Worm (Caenorhabditis elegans) whole organism, dauer: Measurements from ENCODE around the gene D1086.5.

Experiments
- unc-62 ChIP-seq: sonication (generic microtip); optimal IDR thresholded peaks from 2 replicates; lab custom pipeline; 2017; ENCODE audit warnings: missing biosample characterization, missing genetic modification reagents, missing genetic modification characterization

Gene D1086.5

ce11 chrV:14100886-14101285, 10.7 kb upstream of the D1086.5 start, which contains the start of gene D1086.12:
Gene D1086.12, plus strand, starts transcription at chrV:14101186.
- TF ChIP-seq unc-62 (GFP tag; lab: Kevin White, UChicago): no peak

- no peak for TF ChIP-seq unc-62 (GFP tag; lab: Kevin White, UChicago)
Measured at ce11 chrV:14098519-14098918, 8.4 kb upstream of the D1086.5 start, which contains the start of the genes D1086.2 and D1086.1. Gene D1086.2, minus strand, starts transcription at chrV:14098668. Gene D1086.1, plus strand, starts transcription at chrV:14098858.

- no peak for TF ChIP-seq unc-62 (GFP tag; lab: Kevin White, UChicago)
Measured at ce11 chrV:14097358-14097757, 7.2 kb upstream of the D1086.5 start.

ce11 chrV:14094953-14095352, 4.8 kb upstream of the D1086.5 start:
- no peak for TF ChIP-seq unc-62 (GFP tag; lab: Kevin White, UChicago)

ce11 chrV:14094546-14094945, 4.4 kb upstream of the D1086.5 start:
- no peak for TF ChIP-seq unc-62 (GFP tag; lab: Kevin White, UChicago)

- TF ChIP-seq unc-62 (GFP tag; lab: Kevin White, UChicago): no peak
Measured at ce11 chrV:14093805-14094204, 3.6 kb upstream of the D1086.5 start, which contains the start of gene D1086.8. Gene D1086.8, plus strand, starts transcription at chrV:14094105.

- TF ChIP-seq unc-62 (GFP tag; lab: Kevin White, UChicago): no peak
Measured at ce11 chrV:14092403-14092802, 2.2 kb upstream of the D1086.5 start, which contains the start of gene D1086.3. Gene D1086.3, plus strand, starts transcription at chrV:14092792.

ce11 chrV:14088051-14088450, 2.1 kb downstream of the D1086.5 start, which contains the start of gene D1086.19:
Gene D1086.19, plus strand, starts transcription at chrV:14088351.
- TF ChIP-seq unc-62 (GFP tag; lab: Kevin White, UChicago): no peak

- TF ChIP-seq unc-62 (GFP tag; lab: Kevin White, UChicago): no peak
Measured at ce11 chrV:14085589-14085988, 4.6 kb downstream of the D1086.5 start, which contains the start of gene D1086.18. Gene D1086.18, plus strand, starts transcription at chrV:14085889.

ce11 chrV:14083970-14084369, 6.2 kb downstream of the D1086.5 start, which contains the start of gene D1086.7:
Gene D1086.7, plus strand, starts transcription at chrV:14084270.
- no peak for TF ChIP-seq unc-62 (GFP tag; lab: Kevin White, UChicago)

ce11 chrV:14082453-14082852, 7.7 kb downstream of the D1086.5 start, which contains the start of gene D1086.10:
Gene D1086.10, plus strand, starts transcription at chrV:14082753.
- no peak for TF ChIP-seq unc-62 (GFP tag; lab: Kevin White, UChicago)

- no peak for TF ChIP-seq unc-62 (GFP tag; lab: Kevin White, UChicago)
Measured at ce11 chrV:14079501-14079900, 10.7 kb downstream of the D1086.5 start, which contains the start of gene D1086.6. Gene D1086.6, plus strand, starts transcription at chrV:14079801.

ce11 chrV:14074160-14074559, 16.0 kb downstream of the D1086.5 start, which contains the start of gene D1086.11:
Gene D1086.11, plus strand, starts transcription at chrV:14074460.
- no peak for TF ChIP-seq unc-62 (GFP tag; lab: Kevin White, UChicago)

- no peak for TF ChIP-seq unc-62 (GFP tag; lab: Kevin White, UChicago)
Measured at ce11 chrV:14069899-14070298, 20.3 kb downstream of the D1086.5 start.

- TF ChIP-seq unc-62 (GFP tag; lab: Kevin White, UChicago): no peak
Measured at ce11 chrV:14067816-14068296, 22.3 kb downstream of the D1086.5 start, which contains the start of gene D1086.17. Gene D1086.17, plus strand, starts transcription at chrV:14067866.

- TF ChIP-seq unc-62 (GFP tag; lab: Kevin White, UChicago): no peak
Measured at ce11 chrV:14064422-14064821, 25.7 kb downstream of the D1086.5 start, which contains the start of gene D1086.21. Gene D1086.21, plus strand, starts transcription at chrV:14064722.

- TF ChIP-seq unc-62 (GFP tag; lab: Kevin White, UChicago): no peak
Measured at ce11 chrV:14063980-14064379, 26.2 kb downstream of the D1086.5 start.
